Worm (Caenorhabditis elegans) whole organism, L4 larva: ENCODE results near the gene ugt-8.

Experiments
- D1046.2 ChIP-seq: fragments of 200-800 bp; sonication (Bioruptor generic); IDR thresholded peaks from 2 replicates; pipeline ENCODE4 v1.3.6; 2022; ENCODE audit warnings: missing genetic modification characterization, missing compliant biosample characterization
- F10B5.3 ChIP-seq: sonication (generic microtip); optimal IDR thresholded peaks from 2 replicates; lab custom pipeline; 2016; ENCODE audit warnings: mild to moderate bottlenecking, missing genetic modification characterization, missing compliant biosample characterization
- F26F4.8 ChIP-seq: fragments of 200-800 bp; sonication (Bioruptor generic); conservative IDR thresholded peaks from 2 replicates; pipeline ENCODE4 v1.3.6; 2022; ENCODE audit warnings: missing genetic modification characterization, missing compliant biosample characterization
- F44E2.7 ChIP-seq: fragments of 200-800 bp; sonication (Bioruptor generic); IDR thresholded peaks from 2 replicates; pipeline ENCODE4 v2.1.2; 2022; ENCODE audit warnings: missing genetic modification characterization, missing compliant biosample characterization
- T26A8.4 ChIP-seq: fragments of 200-800 bp; sonication (Bioruptor generic); IDR thresholded peaks from 2 replicates; pipeline ENCODE4 v1.3.6; 2022; ENCODE audit warnings: missing genetic modification characterization, missing compliant biosample characterization
- Y105C5A.15 ChIP-seq: fragments of 200-800 bp; sonication (Bioruptor generic); IDR thresholded peaks from 2 replicates; pipeline ENCODE4 v1.3.6; 2022; ENCODE audit warnings: missing genetic modification characterization, missing compliant biosample characterization
- ZK546.5 ChIP-seq, 2 experiments: sonication (generic microtip); optimal IDR thresholded peaks; 2 replicates each; lab custom pipeline; 2017; ENCODE audit warnings: missing biosample characterization in 2 of 2, missing genetic modification characterization in 2 of 2
- arid-1 ChIP-seq: fragments of 200-800 bp; sonication (Bioruptor generic); conservative IDR thresholded peaks from 2 replicates; pipeline ENCODE4 v1.3.6; 2022; ENCODE audit warnings: missing genetic modification reagents, missing genetic modification characterization, missing compliant biosample characterization
- attf-4 ChIP-seq: sonication (generic microtip); optimal IDR thresholded peaks from 3 replicates; lab custom pipeline; 2017; ENCODE audit warnings: missing biosample characterization, missing genetic modification characterization
- ceh-32 ChIP-seq: sonication (generic microtip); optimal IDR thresholded peaks from 2 replicates; lab custom pipeline; 2016; ENCODE audit warnings: mild to moderate bottlenecking, missing genetic modification characterization, missing compliant biosample characterization; ENCODE audit not compliant: poor library complexity
- ceh-82 ChIP-seq: sonication (generic microtip); optimal IDR thresholded peaks from 2 replicates; lab custom pipeline; 2017; ENCODE audit warnings: missing biosample characterization, missing genetic modification characterization
- daf-12 ChIP-seq: fragments of 150-350 bp; optimal IDR thresholded peaks from 2 replicates; lab custom pipeline; 2014; ENCODE audit warnings: missing biosample characterization, missing genetic modification reagents, missing genetic modification characterization
- daf-16 ChIP-seq, 3 experiments: sonication (generic microtip); optimal IDR thresholded peaks; 2 replicates each; lab custom pipeline; 2016 to 2017; ENCODE audit warnings: missing genetic modification characterization in 3 of 3, missing genetic modification reagents in 3 of 3, mild to moderate bottlenecking in 2 of 3, missing compliant biosample characterization in 2 of 3, missing biosample characterization in 1 of 3, moderate library complexity in 1 of 3
- daf-8 ChIP-seq: fragments of 200-800 bp; sonication (Bioruptor generic); IDR thresholded peaks from 2 replicates; pipeline ENCODE4 v1.3.6; 2022; ENCODE audit warnings: missing genetic modification characterization, missing compliant biosample characterization
- duxl-1 ChIP-seq: sonication (generic microtip); optimal IDR thresholded peaks from 2 replicates; lab custom pipeline; 2016; ENCODE audit warnings: mild to moderate bottlenecking, missing genetic modification characterization, moderate library complexity, missing compliant biosample characterization; ENCODE audit not compliant: poor library complexity
- egl-43 ChIP-seq: fragments of 200-800 bp; sonication (Bioruptor generic); IDR thresholded peaks from 2 replicates; pipeline ENCODE4 v1.3.6; 2022; ENCODE audit warnings: missing genetic modification reagents, missing genetic modification characterization, missing compliant biosample characterization
- fkh-10 ChIP-seq: fragments of 150-350 bp; optimal IDR thresholded peaks from 2 replicates; lab custom pipeline; 2014; ENCODE audit warnings: missing biosample characterization, missing genetic modification reagents, missing genetic modification characterization
- hif-1 ChIP-seq, 2 experiments: sonication (generic microtip); optimal IDR thresholded peaks; 2 replicates each; lab custom pipeline; 2016 to 2017; ENCODE audit warnings: missing compliant biosample characterization in 2 of 2, missing genetic modification characterization in 2 of 2, missing genetic modification reagents in 2 of 2, missing genotype in 2 of 2, mild to moderate bottlenecking in 1 of 2
- hlh-11 ChIP-seq: fragments of 200-800 bp; sonication (Bioruptor generic); optimal IDR thresholded peaks from 2 replicates; lab custom pipeline; 2018; ENCODE audit warnings: mild to moderate bottlenecking, missing genetic modification characterization, missing compliant biosample characterization
- lin-15B ChIP-seq: fragments of 150-350 bp; sonication (generic microtip); optimal IDR thresholded peaks from 3 replicates; lab custom pipeline; 2014; ENCODE audit warnings: missing biosample characterization, missing genetic modification characterization
- lin-38 ChIP-seq: fragments of 200-800 bp; sonication (Bioruptor generic); IDR thresholded peaks from 2 replicates; pipeline ENCODE4 v1.3.6; 2022; ENCODE audit warnings: missing genetic modification reagents, missing genetic modification characterization, missing compliant biosample characterization
- lin-39 ChIP-seq: fragments of 150-350 bp; optimal IDR thresholded peaks from 2 replicates; lab custom pipeline; 2014; ENCODE audit warnings: missing biosample characterization, missing genetic modification reagents, missing genetic modification characterization
- lir-3 ChIP-seq: sonication (generic microtip); optimal IDR thresholded peaks from 2 replicates; lab custom pipeline; 2016; ENCODE audit warnings: mild to moderate bottlenecking, missing genetic modification characterization, missing compliant biosample characterization
- nhr-10 ChIP-seq: fragments of 150-350 bp; optimal IDR thresholded peaks from 2 replicates; lab custom pipeline; 2014; ENCODE audit warnings: missing biosample characterization, missing genetic modification characterization
- nhr-102 ChIP-seq: sonication (generic microtip); optimal IDR thresholded peaks from 2 replicates; lab custom pipeline; 2016; ENCODE audit warnings: mild to moderate bottlenecking, missing genetic modification characterization, moderate library complexity, missing compliant biosample characterization
- nhr-237 ChIP-seq: sonication (generic microtip); optimal IDR thresholded peaks from 2 replicates; lab custom pipeline; 2017; ENCODE audit warnings: missing biosample characterization, missing genetic modification characterization
- nhr-25 ChIP-seq: sonication (generic microtip); optimal IDR thresholded peaks from 2 replicates; lab custom pipeline; 2017; ENCODE audit warnings: missing genetic modification characterization, mild to moderate bottlenecking, missing compliant biosample characterization, antibody characterized with exemption, moderate library complexity, borderline replicate concordance; ENCODE audit not compliant: insufficient read depth
- nhr-28 ChIP-seq: fragments of 150-350 bp; optimal IDR thresholded peaks from 2 replicates; lab custom pipeline; 2014; ENCODE audit warnings: missing biosample characterization, missing genetic modification characterization
- nhr-41 ChIP-seq: fragments of 200-800 bp; sonication (Bioruptor generic); IDR thresholded peaks from 2 replicates; pipeline ENCODE4 v1.3.6; 2022; ENCODE audit warnings: missing genetic modification reagents, missing genetic modification characterization, missing compliant biosample characterization
- nhr-77 ChIP-seq: fragments of 150-350 bp; optimal IDR thresholded peaks from 2 replicates; lab custom pipeline; 2014; ENCODE audit warnings: missing biosample characterization, missing genetic modification characterization
- pha-4 ChIP-seq, 2 experiments: fragments of 150-350 bp in 1 of 2; fragments of 200-800 bp in 1 of 2; sonication (Bioruptor generic) in 1 of 2; IDR thresholded peaks in 1 of 2; optimal IDR thresholded peaks in 1 of 2; 2 replicates each; pipeline versions ENCODE4 v1.3.6 to Lab custom; 2014 to 2022; ENCODE audit warnings: missing genetic modification characterization in 2 of 2, missing genetic modification reagents in 2 of 2, missing biosample characterization in 1 of 2, missing compliant biosample characterization in 1 of 2
- sdz-12 ChIP-seq: fragments of 200-800 bp; sonication (Bioruptor generic); optimal IDR thresholded peaks from 2 replicates; lab custom pipeline; 2018; ENCODE audit warnings: mild to moderate bottlenecking, missing genetic modification characterization, missing compliant biosample characterization
- skn-1 ChIP-seq: fragments of 150-350 bp; optimal IDR thresholded peaks from 2 replicates; lab custom pipeline; 2014; ENCODE audit warnings: missing biosample characterization, missing genetic modification characterization
- snpc-1.2 ChIP-seq: fragments of 200-800 bp; sonication (Bioruptor generic); IDR thresholded peaks from 2 replicates; pipeline ENCODE4 v1.3.6; 2022; ENCODE audit warnings: missing genetic modification reagents, missing genetic modification characterization, missing compliant biosample characterization
- spr-1 ChIP-seq: sonication (generic microtip); optimal IDR thresholded peaks from 2 replicates; lab custom pipeline; 2016; ENCODE audit warnings: mild to moderate bottlenecking, missing genetic modification characterization, missing compliant biosample characterization
- spr-3 ChIP-seq: fragments of 200-800 bp; sonication (Bioruptor generic); optimal IDR thresholded peaks from 2 replicates; lab custom pipeline; 2018; ENCODE audit warnings: mild to moderate bottlenecking, missing genetic modification characterization, missing compliant biosample characterization
- zag-1 ChIP-seq: fragments of 150-350 bp; optimal IDR thresholded peaks from 2 replicates; lab custom pipeline; 2014; ENCODE audit warnings: missing biosample characterization, missing genetic modification characterization
- zip-11 ChIP-seq: fragments of 200-800 bp; sonication (Bioruptor generic); IDR thresholded peaks from 2 replicates; pipeline ENCODE4 v1.3.6; 2022; ENCODE audit warnings: missing genetic modification characterization, missing compliant biosample characterization
- ztf-11 ChIP-seq: fragments of 150-350 bp; optimal IDR thresholded peaks from 2 replicates; lab custom pipeline; 2014; ENCODE audit warnings: missing biosample characterization, missing genetic modification characterization

Gene ugt-8

ce11 chrV:4870627-4871026 is 33.1 kb upstream of the ugt-8 start:
- TF ChIP-seq lin-38 (GFP tag; lab: Robert Waterston, UW): no peak
- TF ChIP-seq ZK546.5 (tag; optimal IDR thresholded peaks at IDR 0.05; lab: Kevin White, UChicago): no peak
- TF ChIP-seq, all 104 proteins: peak for 0

ce11 chrV:4871992-4872391 is 31.7 kb upstream of the ugt-8 start, which contains the start of gene srd-33:
Gene srd-33 (plus strand): TSS chrV:4872292.
- TF ChIP-seq F26F4.8 (GFP tag; lab: Robert Waterston, UW): no peak
- no peak for TF ChIP-seq ceh-82 (tag; lab: Kevin White, UChicago)
- no peak for TF ChIP-seq ztf-11 (tag; lab: Kevin White, UChicago)
- no peak for TF ChIP-seq egl-43 (GFP tag; lab: Robert Waterston, UW)
- no peak for TF ChIP-seq lin-38 (GFP tag; lab: Robert Waterston, UW)
- no peak for TF ChIP-seq daf-12 (tag; lab: Kevin White, UChicago)
- no peak for TF ChIP-seq lin-39 (tag; lab: Kevin White, UChicago)
- no peak for TF ChIP-seq nhr-10 (tag; lab: Kevin White, UChicago)
- no peak for TF ChIP-seq zip-11 (GFP tag; lab: Robert Waterston, UW)
- no peak for TF ChIP-seq sdz-12
- TF ChIP-seq nhr-41 (GFP tag; lab: Robert Waterston, UW): no peak
- no peak for TF ChIP-seq daf-16 (GFP tag; optimal IDR thresholded peaks at IDR 0.05; lab: Kevin White, UChicago)
- TF ChIP-seq daf-16 (tag; optimal IDR thresholded peaks at IDR 0.05; lab: Kevin White, UChicago): no peak
- no peak for TF ChIP-seq nhr-77 (tag; lab: Kevin White, UChicago)
- no peak for TF ChIP-seq F10B5.3 (tag; lab: Kevin White, UChicago)
- TF ChIP-seq lin-15B (tag; lab: Kevin White, UChicago): no peak

ce11 chrV:4877587-4877986 is 26.1 kb upstream of the ugt-8 start, which contains the start of gene T19H12.6:
Gene T19H12.6 (minus strand): TSS chrV:4877687.
- no peak for TF ChIP-seq F10B5.3 (tag; lab: Kevin White, UChicago)
- TF ChIP-seq daf-12 (tag; lab: Kevin White, UChicago): no peak
- no peak for TF ChIP-seq nhr-102
- TF ChIP-seq lir-3 (tag; lab: Kevin White, UChicago): no peak
- TF ChIP-seq spr-3: no peak
- no peak for TF ChIP-seq lin-15B (tag; lab: Kevin White, UChicago)
- TF ChIP-seq Y105C5A.15: no peak
- TF ChIP-seq lin-39 (tag; lab: Kevin White, UChicago): no peak
- no peak for TF ChIP-seq hif-1 (tag; optimal IDR thresholded peaks at IDR 0.05; lab: Kevin White, UChicago)
- TF ChIP-seq snpc-1.2: no peak
- TF ChIP-seq nhr-25 (tag; lab: Kevin White, UChicago): no peak
- no peak for TF ChIP-seq skn-1

ce11 chrV:4879251-4879650 is 24.5 kb upstream of the ugt-8 start, which contains the start of gene T19H12.15:
Gene T19H12.15 (minus strand): TSS chrV:4879351.
- no peak for TF ChIP-seq daf-12 (tag; lab: Kevin White, UChicago)
- no peak for TF ChIP-seq spr-1 (tag; lab: Kevin White, UChicago)
- TF ChIP-seq pha-4 (GFP tag; IDR thresholded peaks at IDR 0.05; lab: Robert Waterston, UW): no peak
- no peak for TF ChIP-seq pha-4 (tag; optimal IDR thresholded peaks at IDR 0.05; lab: Kevin White, UChicago)
- TF ChIP-seq T26A8.4 (GFP tag; lab: Robert Waterston, UW): no peak
- TF ChIP-seq nhr-237 (tag; lab: Kevin White, UChicago): no peak

- TF ChIP-seq ZK546.5 (tag; optimal IDR thresholded peaks at IDR 0.05; lab: Kevin White, UChicago) (no peak), duxl-1 (tag; lab: Kevin White, UChicago) (no peak)
- TF ChIP-seq, all 104 proteins: peak for 0
Measured at ce11 chrV:4881377-4881776, 22.4 kb upstream of the ugt-8 start, which contains the start of gene str-32. Gene str-32 (minus strand): TSS chrV:4881477.

- no peak for TF ChIP-seq hif-1 (tag; optimal IDR thresholded peaks at IDR 0.05; lab: Kevin White, UChicago)
- no peak for TF ChIP-seq arid-1
- no peak for TF ChIP-seq nhr-10 (tag; lab: Kevin White, UChicago)
- no peak for TF ChIP-seq nhr-28 (tag; lab: Kevin White, UChicago)
- TF ChIP-seq nhr-237 (tag; lab: Kevin White, UChicago): no peak
- TF ChIP-seq sdz-12: no peak
- no peak for TF ChIP-seq zag-1
- no peak for TF ChIP-seq Y105C5A.15
- TF ChIP-seq F44E2.7: no peak
- TF ChIP-seq ceh-32 (tag; lab: Kevin White, UChicago): no peak
- TF ChIP-seq attf-4 (tag; lab: Kevin White, UChicago): no peak
- no peak for TF ChIP-seq ZK546.5 (tag; optimal IDR thresholded peaks at IDR 0.05; lab: Kevin White, UChicago)
- no peak for TF ChIP-seq D1046.2 (GFP tag; lab: Robert Waterston, UW)
- no peak for TF ChIP-seq fkh-10
- no peak for TF ChIP-seq daf-8 (GFP tag; lab: Robert Waterston, UW)
- no peak for TF ChIP-seq duxl-1 (tag; lab: Kevin White, UChicago)
- no peak for TF ChIP-seq hlh-11
- no peak for TF ChIP-seq spr-3
Measured at ce11 chrV:4884490-4884889, 19.2 kb upstream of the ugt-8 start, which contains the start of gene T19H12.12. Gene T19H12.12 (plus strand): TSS chrV:4884790.
